Worm (Caenorhabditis elegans): ENCODE data around the gene C06C3.7.

Gene C06C3.7

DNA sequence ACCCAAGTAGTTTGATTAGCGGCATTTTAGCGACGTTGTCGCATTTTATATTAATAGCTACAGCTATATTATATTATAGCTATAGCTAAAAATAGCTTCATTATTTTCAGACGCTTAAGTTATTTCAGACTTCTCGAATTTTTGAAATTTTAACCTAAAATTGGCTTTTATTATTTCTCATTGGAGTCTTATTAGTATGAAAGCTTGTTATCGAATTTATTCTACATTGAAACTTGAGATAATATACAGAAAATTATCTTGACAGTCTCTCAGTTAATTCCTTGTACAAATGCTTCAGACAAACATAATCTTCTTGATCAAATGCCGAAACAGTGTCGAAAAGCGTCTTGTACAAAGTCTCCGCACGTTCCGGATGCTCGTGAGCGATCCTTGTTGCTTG, 5.5 kb upstream of the C06C3.7 start, which contains the start of gene srh-48:
Gene srh-48 (plus strand): TSS at position 301 of the 400 bp plus-strand sequence.
- no peak for TF ChIP-seq unc-62 (GFP tag; optimal IDR thresholded peaks at IDR 0.05)

DNA sequence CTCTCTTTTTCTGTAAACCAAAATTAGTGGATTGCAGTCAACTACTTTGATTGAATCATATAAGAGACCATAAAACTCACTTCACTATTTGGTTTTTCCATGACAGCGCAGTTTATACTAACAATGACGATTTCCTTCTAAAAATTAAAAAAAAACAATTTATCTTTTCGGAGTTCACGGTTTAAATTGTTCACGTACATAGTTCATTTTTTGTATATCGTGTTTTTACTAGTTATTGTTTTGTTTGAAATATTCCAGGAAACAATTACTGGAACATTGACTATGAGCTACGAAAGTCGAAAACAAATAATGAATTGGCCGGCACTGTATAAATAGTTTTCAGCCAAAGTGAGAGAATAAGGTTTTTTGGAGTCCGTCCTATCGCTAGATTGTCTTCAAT, 7.4 kb downstream of the C06C3.7 start, which contains the start of gene lido-17:
Gene lido-17 (minus strand): TSS at position 101 of the 400 bp plus-strand sequence.
- TF ChIP-seq unc-62 (GFP tag; optimal IDR thresholded peaks at IDR 0.05), result no peak

DNA sequence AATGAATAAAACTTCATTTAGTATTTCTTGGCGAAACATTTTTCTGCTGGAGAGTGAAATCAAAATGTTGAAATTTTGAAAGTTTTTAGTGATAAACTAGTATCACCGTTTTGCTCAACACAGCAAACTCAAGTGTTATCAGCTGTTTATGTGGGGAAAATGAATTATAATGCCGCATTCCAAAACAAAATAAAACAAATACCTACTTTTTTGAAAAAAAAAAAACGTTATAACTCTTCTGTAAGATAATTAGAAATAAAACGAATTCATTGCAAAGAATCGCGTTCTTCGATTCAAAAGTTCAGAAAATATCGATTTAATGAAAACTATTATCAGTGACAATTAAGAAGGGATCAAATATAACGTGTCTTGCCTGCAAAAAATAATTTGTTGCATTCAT, 12.2 kb downstream of the C06C3.7 start, which contains the start of gene Y51B9A.9:
Gene Y51B9A.9 (minus strand): TSS at position 101 of the 400 bp plus-strand sequence.
- no peak for TF ChIP-seq unc-62 (GFP tag; optimal IDR thresholded peaks at IDR 0.05)

DNA sequence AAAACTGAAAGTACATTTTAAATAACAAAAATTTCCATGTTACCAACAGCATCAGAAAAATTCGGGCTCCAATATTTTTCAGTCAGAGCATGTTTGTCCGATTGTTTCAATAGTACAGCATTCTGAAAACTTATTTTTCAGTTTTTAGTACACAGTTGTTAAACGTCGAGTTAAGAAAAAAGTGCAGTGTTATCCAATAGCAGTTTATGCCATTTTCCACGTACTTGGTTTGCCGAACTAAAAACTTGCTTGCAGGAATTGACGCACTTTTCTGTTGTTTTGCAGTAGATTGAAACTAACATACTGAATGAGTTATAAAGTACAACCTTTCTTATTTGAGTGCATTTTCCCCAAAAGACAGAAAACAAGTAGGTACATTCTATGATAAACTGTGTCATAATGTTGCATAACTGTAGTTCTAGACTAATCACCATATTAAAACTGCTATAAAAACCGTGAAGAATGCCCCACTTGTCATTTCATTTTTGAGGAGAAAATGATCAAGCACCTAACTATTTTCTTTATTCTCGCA, 13.1 kb downstream of the C06C3.7 start, which contains the start of the genes Y51B9A.14 and Y51B9A.8:
Gene Y51B9A.14 (minus strand): TSS at position 101 of the 532 bp plus-strand sequence.
Gene Y51B9A.8 (plus strand): TSS at position 482 of the 532 bp plus-strand sequence.
- no peak for TF ChIP-seq unc-62 (GFP tag; optimal IDR thresholded peaks at IDR 0.05)

DNA sequence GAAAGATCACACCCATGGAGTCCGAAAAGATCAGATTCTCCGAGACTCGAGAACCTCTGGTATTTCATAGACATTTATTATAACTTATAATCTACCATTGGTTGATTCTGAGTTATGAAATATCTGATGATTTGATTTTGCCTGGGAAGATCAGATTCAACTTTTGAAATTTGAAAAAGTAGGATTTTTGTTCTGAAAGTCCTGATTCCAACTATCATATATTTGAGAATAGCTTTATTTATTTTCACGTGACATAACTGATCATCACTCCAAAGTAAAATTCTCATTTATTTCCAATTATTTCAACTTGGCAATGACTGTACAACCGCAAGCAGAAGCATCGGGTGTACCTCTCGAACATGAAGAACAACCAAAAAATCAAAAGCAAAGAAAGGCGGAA, 14.4 kb downstream of the C06C3.7 start, which contains the start of gene Y51B9A.7:
Gene Y51B9A.7 (plus strand): TSS at position 301 of the 400 bp plus-strand sequence.
- no peak for TF ChIP-seq unc-62 (GFP tag; optimal IDR thresholded peaks at IDR 0.05)

DNA sequence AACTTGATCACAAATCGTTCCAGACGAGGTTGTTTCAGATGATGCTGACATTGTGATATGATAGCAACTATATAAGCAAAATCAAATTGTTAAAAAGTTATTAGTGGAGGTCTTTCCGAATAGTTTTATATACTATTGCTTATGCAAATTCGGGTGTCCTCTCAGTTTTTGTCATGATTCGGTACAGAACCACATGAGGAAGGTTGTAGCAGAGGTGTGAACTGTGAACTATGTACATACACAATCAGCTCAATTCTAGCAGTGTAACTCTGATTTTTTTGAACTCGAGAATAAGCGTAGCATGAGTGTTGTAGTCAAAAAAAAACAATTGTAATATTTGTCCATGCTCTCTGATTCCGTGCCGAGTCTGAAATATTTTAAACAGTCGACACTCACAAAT, 17.7 kb downstream of the C06C3.7 start, which contains the start of gene Y51B9A.6:
Gene Y51B9A.6 (minus strand): TSS at position 101 of the 400 bp plus-strand sequence.
- no peak for TF ChIP-seq unc-62 (GFP tag; optimal IDR thresholded peaks at IDR 0.05)

DNA sequence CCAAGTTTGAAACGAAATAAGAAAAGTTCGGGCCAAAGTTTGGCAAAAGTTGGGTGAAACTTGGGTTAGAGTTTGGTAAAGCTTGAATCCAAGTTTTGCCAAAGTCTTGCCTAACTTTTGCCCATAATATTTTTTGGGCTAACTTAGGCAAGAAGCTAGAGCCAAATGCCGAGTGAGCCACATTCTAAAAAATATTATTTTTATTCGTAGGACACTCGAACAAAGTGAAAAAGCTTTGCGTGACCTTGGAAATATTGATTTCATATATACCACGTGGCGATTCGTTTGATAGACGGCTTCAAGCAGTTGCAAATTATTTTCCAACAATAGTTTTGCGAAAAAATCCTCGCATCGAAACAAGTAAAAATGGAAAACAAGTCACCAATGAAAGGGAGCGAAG, 18.5 kb downstream of the C06C3.7 start, which contains the start of gene Y51B9A.5:
Gene Y51B9A.5 (plus strand): TSS at position 301 of the 400 bp plus-strand sequence.
- TF ChIP-seq unc-62 (GFP tag; optimal IDR thresholded peaks at IDR 0.05), result no peak

DNA sequence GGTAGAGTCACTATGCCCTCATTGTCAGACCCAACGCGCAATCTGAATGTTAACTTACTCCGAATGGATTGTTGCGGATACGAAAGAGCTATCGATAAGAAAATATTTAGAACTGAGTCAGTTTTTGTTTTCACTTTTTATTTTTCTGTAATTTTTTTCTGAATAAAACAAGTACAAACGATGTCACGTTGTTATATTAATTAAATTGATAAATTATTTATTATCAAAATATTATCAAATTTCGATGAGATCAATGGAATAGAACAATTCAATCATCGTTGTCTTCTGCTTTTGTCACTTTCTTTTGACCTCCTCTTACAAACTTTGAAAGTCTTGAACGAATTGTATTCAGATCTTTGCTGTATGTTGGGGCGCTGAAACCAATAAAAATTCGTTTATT, 21.7 kb downstream of the C06C3.7 start, which contains the start of gene mpz-6:
Gene mpz-6 (minus strand): TSS at position 101 of the 400 bp plus-strand sequence.
- TF ChIP-seq unc-62 (GFP tag; optimal IDR thresholded peaks at IDR 0.05), result no peak

DNA sequence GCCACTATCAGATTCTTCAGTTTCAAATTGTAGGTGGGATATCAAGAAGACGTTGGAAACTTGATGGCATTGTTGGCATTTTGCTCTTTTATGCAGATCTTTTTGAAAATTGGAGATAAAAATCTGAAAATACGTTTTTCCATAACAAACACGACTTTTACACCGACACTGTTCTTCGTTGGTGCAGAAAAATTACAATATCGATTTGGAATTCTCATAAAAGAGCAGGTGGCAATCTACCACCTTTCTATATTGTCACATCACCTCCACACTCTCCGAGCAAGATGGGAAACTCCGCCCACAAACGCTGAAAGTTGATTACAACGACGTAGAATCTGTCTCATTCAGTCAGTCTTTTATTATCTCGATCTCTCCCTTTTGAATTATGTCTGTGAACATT, 22.1 kb downstream of the C06C3.7 start, which contains the start of gene arrd-2:
Gene arrd-2 (plus strand): TSS at position 301 of the 400 bp plus-strand sequence.
- no peak for TF ChIP-seq unc-62 (GFP tag; optimal IDR thresholded peaks at IDR 0.05)

DNA sequence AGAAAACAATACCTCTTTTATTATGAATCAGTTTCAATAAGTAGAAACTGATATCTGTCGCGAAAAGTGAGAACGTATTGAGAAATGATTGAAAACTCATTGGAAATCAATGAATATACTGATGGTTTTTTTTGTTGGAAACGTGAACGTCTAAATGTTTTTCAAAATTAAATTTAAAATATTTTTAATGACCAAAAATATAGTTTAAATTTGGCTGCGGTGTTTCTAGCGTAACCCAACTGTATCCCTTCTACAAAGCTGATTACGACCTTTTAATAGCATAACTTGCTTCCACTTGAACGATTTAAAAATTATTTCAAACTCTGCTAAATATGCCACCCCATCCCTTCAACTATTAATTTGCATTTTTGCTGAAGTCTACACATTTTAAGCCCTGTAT, 26.2 kb downstream of the C06C3.7 start, which contains the start of gene M176.9:
Gene M176.9 (minus strand): TSS at position 101 of the 400 bp plus-strand sequence.
- no peak for TF ChIP-seq unc-62 (GFP tag; optimal IDR thresholded peaks at IDR 0.05)

DNA sequence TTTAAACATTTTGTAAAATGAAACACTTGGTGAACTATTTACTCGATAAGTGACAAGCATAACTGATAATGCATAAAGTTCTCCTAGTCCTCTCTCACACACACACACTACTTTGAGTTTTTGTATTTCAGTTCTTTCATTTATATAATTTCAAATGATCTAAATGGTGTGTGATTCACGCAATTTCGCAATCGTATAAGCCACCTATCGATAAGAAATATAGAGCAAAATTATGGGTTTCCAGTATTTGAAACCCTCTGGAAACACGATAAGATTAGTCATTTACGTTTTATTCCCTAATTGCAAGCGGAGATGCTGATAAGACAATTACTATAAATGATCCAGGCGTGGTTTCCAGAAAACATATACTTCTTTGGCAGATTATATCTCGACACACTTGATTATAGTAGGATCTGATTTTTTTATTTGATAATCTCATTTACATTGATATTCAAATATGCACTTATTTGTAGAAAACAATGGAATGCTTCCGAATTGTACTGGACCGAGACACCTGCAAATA, 26.8 kb downstream of the C06C3.7 start, which contains the start of gene arrd-3:
Gene arrd-3 (plus strand): TSS at position 473 of the 523 bp plus-strand sequence.
- no peak for TF ChIP-seq unc-62 (GFP tag; optimal IDR thresholded peaks at IDR 0.05)

DNA sequence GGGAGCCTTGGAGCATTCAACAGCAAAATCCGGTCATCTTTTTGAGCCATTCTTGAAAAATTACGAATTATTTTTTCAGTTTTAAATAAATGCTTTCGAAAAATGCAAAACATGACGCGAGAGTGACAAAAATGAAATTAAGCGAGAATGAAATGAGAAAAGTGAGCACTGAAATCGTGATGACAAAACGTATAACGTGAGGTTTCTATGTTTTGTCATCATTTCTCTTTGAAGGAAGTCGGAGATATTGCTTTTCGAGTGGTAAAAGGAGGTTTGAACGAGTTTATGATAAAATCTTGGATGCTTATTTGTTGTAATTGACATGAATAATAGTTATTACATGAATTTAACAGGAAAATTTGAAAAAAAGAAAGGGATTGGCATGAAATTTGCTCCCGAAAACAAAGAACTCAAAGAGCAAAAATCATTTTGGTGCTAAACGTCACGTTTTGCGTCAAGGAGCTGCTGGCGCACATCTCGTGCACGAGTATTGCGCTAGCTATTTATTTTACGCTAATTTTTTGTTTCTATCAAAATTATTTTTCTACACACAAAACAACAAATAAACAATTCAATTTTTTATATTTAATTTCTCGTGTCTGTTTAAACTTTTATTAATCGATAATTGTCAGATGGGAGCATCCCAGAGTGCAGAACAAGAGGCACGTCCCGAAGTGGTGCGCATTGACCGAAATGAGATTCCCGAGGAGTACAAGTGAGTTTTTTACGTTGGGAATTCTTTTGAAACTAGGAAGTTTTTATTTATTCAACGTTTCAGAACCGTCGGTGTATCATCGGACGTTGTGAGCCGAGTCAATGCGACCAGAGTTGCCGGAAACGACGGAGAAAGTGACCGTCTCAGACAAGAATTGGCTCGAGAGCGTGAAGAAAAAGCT, 31.3 kb downstream of the C06C3.7 start, which contains the start of the genes gss-1 and chch-3:
Gene gss-1 (minus strand): TSS at position 51 of the 896 bp plus-strand sequence.
Gene chch-3 (plus strand): TSS at position 633 of the 896 bp plus-strand sequence.
- no peak for TF ChIP-seq unc-62 (GFP tag; optimal IDR thresholded peaks at IDR 0.05)

DNA sequence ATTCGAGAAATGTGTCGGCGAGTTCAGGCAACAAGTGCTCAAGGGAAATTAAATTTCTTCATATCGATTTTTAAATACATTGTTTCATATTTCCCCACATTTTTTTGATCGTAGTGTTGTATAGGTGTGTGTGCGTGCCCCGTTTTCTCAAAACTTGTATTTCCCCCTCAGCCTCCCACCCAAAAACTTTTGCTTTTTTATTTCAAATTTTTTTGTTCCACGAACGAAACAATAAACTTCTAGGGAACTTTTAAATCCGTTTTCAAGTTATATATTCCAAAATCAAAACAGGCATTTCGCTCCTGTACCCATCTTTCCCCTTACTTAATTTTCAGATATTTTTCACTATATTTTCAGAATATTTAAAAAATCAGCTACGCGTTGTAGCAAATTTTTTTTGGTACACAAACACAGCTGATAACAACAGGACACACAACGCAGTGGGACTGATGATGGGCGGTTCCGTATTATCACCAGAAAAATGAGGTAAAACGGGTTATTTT, 32.8 kb downstream of the C06C3.7 start, which contains the start of the genes M176.4 and M176.16:
Gene M176.4 (plus strand): TSS at position 301 of the 503 bp plus-strand sequence.
Gene M176.16 (plus strand): TSS at position 453 of the 503 bp plus-strand sequence.
- no peak for TF ChIP-seq unc-62 (GFP tag; optimal IDR thresholded peaks at IDR 0.05)

DNA sequence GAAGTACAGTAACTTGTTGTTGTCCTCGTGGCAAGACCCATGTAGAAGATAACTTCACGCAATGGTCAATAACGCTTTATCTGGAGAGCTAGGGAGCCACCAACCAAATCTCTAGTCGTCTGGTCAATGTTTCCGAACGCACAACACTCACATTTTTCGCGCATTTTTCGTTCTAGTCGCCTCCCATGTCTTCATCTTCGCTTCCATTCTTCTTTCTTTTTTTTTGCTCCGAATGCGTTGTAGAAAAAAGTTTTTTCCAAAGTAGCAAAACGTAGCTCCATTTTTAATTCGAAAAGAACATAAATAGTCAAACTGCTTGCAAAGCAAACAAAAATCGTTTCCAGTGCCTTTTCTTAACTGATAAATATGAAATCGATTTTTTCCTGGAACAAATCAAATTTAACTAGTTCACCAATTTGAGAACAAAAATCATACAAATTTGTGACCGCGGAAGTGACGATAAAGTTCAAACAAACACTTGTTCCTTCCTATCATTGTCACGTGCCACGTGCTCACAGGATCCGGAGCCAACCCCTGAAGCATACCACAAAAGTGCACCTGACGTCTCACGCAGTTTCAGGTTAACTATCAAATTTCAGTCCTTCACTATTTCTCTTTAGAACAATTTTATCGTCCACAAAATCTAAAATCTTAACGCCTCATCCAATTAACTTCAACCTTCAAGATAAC, 33.6 kb downstream of the C06C3.7 start:
- no peak for TF ChIP-seq unc-62 (GFP tag; optimal IDR thresholded peaks at IDR 0.05)

Measured in whole organism, dauer.